Fruit fly (Drosophila melanogaster): Measurements from ENCODE around the gene CG32277.

Gene CG32277

dm6 chr3L:3222643-3223389 is 17.6 kb upstream of the CG32277 start, which contains the start of the genes RpL28 and eIF1 (continued):
- TF ChIP-seq CG7839 (tag; optimal IDR thresholded peaks at IDR 0.05): peak; percentile 84
- peak; percentile 94 for TF ChIP-seq Lhr (GFP tag; optimal IDR thresholded peaks at IDR 0.05)
- TF ChIP-seq CG13775 (GFP tag; optimal IDR thresholded peaks at IDR 0.05): peak; percentile 98
- TF ChIP-seq Sry-δ (GFP tag; optimal IDR thresholded peaks at IDR 0.05): peak; percentile 89
- TF ChIP-seq CG4730 (GFP tag; IDR thresholded peaks at IDR 0.05): peak; percentile 69
- peak; percentile 60 for TF ChIP-seq lab (GFP tag; optimal IDR thresholded peaks at IDR 0.05)
- TF ChIP-seq Ptx1 (GFP tag; IDR thresholded peaks at IDR 0.05): peak; percentile 86
- peak; percentile 52 for TF ChIP-seq gsb-n (tag; optimal IDR thresholded peaks at IDR 0.05)
- TF ChIP-seq CG4328 (GFP tag; optimal IDR thresholded peaks at IDR 0.05): peak; percentile 92
- peak; percentile 97 for TF ChIP-seq CG34376 (GFP tag; optimal IDR thresholded peaks at IDR 0.05)
- peak; percentile 67 for TF ChIP-seq al (GFP tag; IDR thresholded peaks at IDR 0.05)
- peak; percentile 77 for TF ChIP-seq H2.0 (GFP tag; IDR thresholded peaks at IDR 0.05)
- TF ChIP-seq tup (GFP tag; optimal IDR thresholded peaks at IDR 0.05): peak; percentile 78
- peak; percentile 62; the same call in 1 of the 2 replicates for TF ChIP-seq toy (GFP tag; IDR thresholded peaks at IDR 0.05)
- peak; percentile 64 for TF ChIP-seq CG4282 (GFP tag; optimal IDR thresholded peaks at IDR 0.05)
- TF ChIP-seq CG1024 (GFP tag; IDR thresholded peaks at IDR 0.05): peak; percentile 84
- TF ChIP-seq CG17568 (GFP tag; optimal IDR thresholded peaks at IDR 0.05): no peak
- no peak for TF ChIP-seq Doc2 (GFP tag; IDR thresholded peaks at IDR 0.05)
- peak; percentile 82 for TF ChIP-seq HLH3B (GFP tag; IDR thresholded peaks at IDR 0.05)
- peak; percentile 89 for TF ChIP-seq CG9609 (GFP tag; optimal IDR thresholded peaks at IDR 0.05)
- TF ChIP-seq bigmax (GFP tag; optimal IDR thresholded peaks at IDR 0.05): peak; percentile 74
- TF ChIP-seq CG2120 (GFP tag; optimal IDR thresholded peaks at IDR 0.05): peak; percentile 77
- TF ChIP-seq lmd (GFP tag; IDR thresholded peaks at IDR 0.05): peak; percentile 82
- peak; percentile 37 for TF ChIP-seq CG11723 (GFP tag; optimal IDR thresholded peaks at IDR 0.05)
- TF ChIP-seq Xbp1 (GFP tag; optimal IDR thresholded peaks at IDR 0.05): peak; percentile 93
- TF ChIP-seq sd (tag; optimal IDR thresholded peaks at IDR 0.05): no peak
- TF ChIP-seq CG17359 (tag; optimal IDR thresholded peaks at IDR 0.05): peak; percentile 86
- TF ChIP-seq Stat92E (GFP tag; optimal IDR thresholded peaks at IDR 0.05): peak in 1 of 3 experiments; percentile 1
- TF ChIP-seq CG10543 (GFP tag; optimal IDR thresholded peaks at IDR 0.05): peak; percentile 96
- peak; percentile 62 for TF ChIP-seq HLH4C (GFP tag; IDR thresholded peaks at IDR 0.05; ENCODE audit: partially characterized antibody)
- TF ChIP-seq her (GFP tag; optimal IDR thresholded peaks at IDR 0.05): peak; percentile 85
- peak; percentile 78 for TF ChIP-seq CG13287 (GFP tag; IDR thresholded peaks at IDR 0.05; ENCODE audit: partially characterized antibody)
- peak; percentile 93 for TF ChIP-seq CG15011 (GFP tag; optimal IDR thresholded peaks at IDR 0.05)
- TF ChIP-seq CG14710 (tag; optimal IDR thresholded peaks at IDR 0.05): peak; percentile 95
- peak; percentile 81 for TF ChIP-seq Nf-YC (tag; optimal IDR thresholded peaks at IDR 0.05)
- peak; percentile 74 for TF ChIP-seq fd96Cb (tag; optimal IDR thresholded peaks at IDR 0.05)
- no peak; the same call in none of the 2 replicates for TF ChIP-seq CG42726 (GFP tag; IDR thresholded peaks at IDR 0.05; ENCODE audit: partially characterized antibody)
- peak; percentile 86 for TF ChIP-seq CG9437 (GFP tag; optimal IDR thresholded peaks at IDR 0.05)
- TF ChIP-seq CG15514 (GFP tag; optimal IDR thresholded peaks at IDR 0.05): peak; percentile 92
- peak; percentile 83 for TF ChIP-seq NC2α (GFP tag; optimal IDR thresholded peaks at IDR 0.05)
- peak; percentile 85 for TF ChIP-seq CG14050 (GFP tag; IDR thresholded peaks at IDR 0.05)
- TF ChIP-seq CG8765 (GFP tag; IDR thresholded peaks at IDR 0.05): peak; percentile 54
- TF ChIP-seq CG8944 (GFP tag; optimal IDR thresholded peaks at IDR 0.05): peak; percentile 81
- TF ChIP-seq Abd-B (GFP tag; optimal IDR thresholded peaks at IDR 0.05): peak; percentile 73
- TF ChIP-seq tio (GFP tag; optimal IDR thresholded peaks at IDR 0.05): no peak
- TF ChIP-seq lbe (GFP tag; optimal IDR thresholded peaks at IDR 0.05): peak; percentile 86
- TF ChIP-seq yki (optimal IDR thresholded peaks at IDR 0.05): no peak
- peak; percentile 80 for TF ChIP-seq CG8388 (GFP tag; optimal IDR thresholded peaks at IDR 0.05)
- peak; percentile 86 for TF ChIP-seq gce (GFP tag; IDR thresholded peaks at IDR 0.05)

All from whole organism, embryonic.